Worm (Caenorhabditis elegans) whole organism, L4 larva: ENCODE data around the gene Y75B8A.37.

Experiments used
- daf-12 ChIP-seq: fragments of 150-350 bp; optimal IDR thresholded peaks from 2 replicates; lab custom pipeline; 2014; ENCODE audit warnings: missing biosample characterization, missing genetic modification reagents, missing genetic modification characterization
- dpl-1 ChIP-seq: fragments of 150-350 bp; optimal IDR thresholded peaks from 2 replicates; lab custom pipeline; 2014; ENCODE audit warnings: missing biosample characterization, missing genetic modification reagents, missing genetic modification characterization
- dve-1 ChIP-seq: sonication (generic microtip); optimal IDR thresholded peaks from 2 replicates; lab custom pipeline; 2017; ENCODE audit warnings: antibody characterized with exemption, mild to moderate bottlenecking, missing genetic modification characterization, missing compliant biosample characterization; ENCODE audit not compliant: insufficient read depth
- lin-39 ChIP-seq: fragments of 150-350 bp; optimal IDR thresholded peaks from 2 replicates; lab custom pipeline; 2014; ENCODE audit warnings: missing biosample characterization, missing genetic modification reagents, missing genetic modification characterization
- nhr-10 ChIP-seq: fragments of 150-350 bp; optimal IDR thresholded peaks from 2 replicates; lab custom pipeline; 2014; ENCODE audit warnings: missing biosample characterization, missing genetic modification characterization
- snpc-4 ChIP-seq: fragments of 150-350 bp; optimal IDR thresholded peaks from 2 replicates; lab custom pipeline; 2014; ENCODE audit warnings: missing biosample characterization, missing genetic modification characterization

DNA sequence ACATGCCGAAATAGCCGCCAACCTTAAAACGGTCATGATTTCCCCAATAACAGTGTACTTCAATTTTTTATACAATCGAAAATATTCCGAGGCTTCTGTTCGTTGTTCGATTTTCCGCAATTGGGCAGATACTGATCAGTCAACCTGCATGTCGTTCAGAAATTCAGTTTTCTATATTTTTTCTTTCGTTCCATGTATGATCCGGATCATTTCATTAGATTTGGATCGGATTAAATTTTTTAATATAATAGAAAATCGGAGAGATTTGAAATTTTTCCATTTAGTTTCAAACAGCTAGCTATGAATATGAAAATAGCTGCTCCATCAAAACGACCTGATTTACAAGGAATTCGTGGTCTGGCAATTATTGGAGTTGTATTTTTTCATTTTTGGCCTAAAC, at the start of gene Y75B8A.37:
- TF ChIP-seq snpc-4 (tag; lab: Kevin White, UChicago) (no peak), dve-1 (tag; lab: Kevin White, UChicago) (no peak), lin-39 (no peak), daf-12 (tag; lab: Kevin White, UChicago) (no peak), nhr-10 (no peak), dpl-1 (no peak)
